Worm (Caenorhabditis elegans): ENCODE data around the gene clec-176.

ce11 chrIV:4975995-4976394, 7.9 kb upstream of the clec-176 start, which contains the start of gene Y9C9A.16:
- TF ChIP-seq ces-1 (GFP tag; optimal IDR thresholded peaks at IDR 0.05) = no peak
- no peak for TF ChIP-seq cnd-1 (tag; optimal IDR thresholded peaks at IDR 0.05)
- no peak for TF ChIP-seq nhr-237 (tag; optimal IDR thresholded peaks at IDR 0.05)
- no peak for TF ChIP-seq elt-1 (tag; optimal IDR thresholded peaks at IDR 0.05; ENCODE audit: borderline replicate concordance, insufficient read depth)
- TF ChIP-seq nhr-76 (tag; optimal IDR thresholded peaks at IDR 0.05) = no peak
- TF ChIP-seq flh-1 (GFP tag; optimal IDR thresholded peaks at IDR 0.05) = no peak
- TF ChIP-seq lsy-2 (tag; optimal IDR thresholded peaks at IDR 0.05) = no peak
- no peak for TF ChIP-seq unc-39 (tag; optimal IDR thresholded peaks at IDR 0.05)
- TF ChIP-seq unc-120 (tag; optimal IDR thresholded peaks at IDR 0.05; ENCODE audit: poor library complexity, severe bottlenecking) = no peak
